Worm (Caenorhabditis elegans) whole organism, L1 larva: ENCODE measurements around the gene cpar-1.

Experiments used
- Y116A8C.19 ChIP-seq: sonication (generic microtip); optimal IDR thresholded peaks from 2 replicates; lab custom pipeline; 2016; ENCODE audit warnings: missing compliant biosample characterization, missing genetic modification characterization, borderline replicate concordance
- aly-2 ChIP-seq: fragments of 150-350 bp; optimal IDR thresholded peaks from 2 replicates; lab custom pipeline; 2014; ENCODE audit warnings: missing biosample characterization, missing genetic modification characterization
- ama-1 ChIP-seq: fragments of 150-350 bp; optimal IDR thresholded peaks from 2 replicates; lab custom pipeline; 2014
- ceh-82 ChIP-seq, 3 experiments: fragments of 150-350 bp in 1 of 3; sonication (generic microtip) in 2 of 3; optimal IDR thresholded peaks; 2 replicates each; lab custom pipeline; 2014 to 2017; ENCODE audit warnings: missing biosample characterization in 3 of 3, missing genetic modification characterization in 3 of 3
- ceh-88 ChIP-seq: fragments of 200-800 bp; sonication (Bioruptor generic); IDR thresholded peaks from 2 replicates; pipeline ENCODE4 v1.3.6; 2022; ENCODE audit warnings: missing genetic modification characterization, missing compliant biosample characterization
- fos-1 ChIP-seq: fragments of 150-350 bp; optimal IDR thresholded peaks from 2 replicates; lab custom pipeline; 2014; ENCODE audit warnings: missing biosample characterization, missing genetic modification characterization
- lsy-2 ChIP-seq, 2 experiments: fragments of 150-350 bp; optimal IDR thresholded peaks; 2 replicates each; lab custom pipeline; 2014; ENCODE audit warnings: missing biosample characterization in 2 of 2, missing genetic modification characterization in 2 of 2
- nhr-12 ChIP-seq: sonication (generic microtip); optimal IDR thresholded peaks from 2 replicates; lab custom pipeline; 2017; ENCODE audit warnings: missing biosample characterization, missing genetic modification characterization
- nhr-28 ChIP-seq: fragments of 150-350 bp; optimal IDR thresholded peaks from 2 replicates; lab custom pipeline; 2014; ENCODE audit warnings: missing biosample characterization, missing genetic modification characterization
- nhr-76 ChIP-seq: sonication (generic microtip); optimal IDR thresholded peaks from 2 replicates; lab custom pipeline; 2017; ENCODE audit warnings: missing biosample characterization, missing genetic modification characterization
- nhr-77 ChIP-seq: fragments of 150-350 bp; optimal IDR thresholded peaks from 2 replicates; lab custom pipeline; 2014; ENCODE audit warnings: missing biosample characterization, missing genetic modification characterization
- unc-62 ChIP-seq: fragments of 150-350 bp; optimal IDR thresholded peaks from 2 replicates; lab custom pipeline; 2014; ENCODE audit warnings: missing biosample characterization, missing genetic modification reagents, missing genetic modification characterization
- xbp-1 ChIP-seq: sonication (generic microtip); optimal IDR thresholded peaks from 2 replicates; lab custom pipeline; 2016; ENCODE audit warnings: missing genetic modification characterization, missing compliant biosample characterization
- ztf-4 ChIP-seq: fragments of 150-350 bp; optimal IDR thresholded peaks from 2 replicates; lab custom pipeline; 2014; ENCODE audit warnings: missing biosample characterization, missing genetic modification characterization

- no peak for TF ChIP-seq nhr-76
- no peak for TF ChIP-seq ztf-4
- TF ChIP-seq ama-1 (lab: Kevin White, UChicago): no peak
- no peak for TF ChIP-seq nhr-12
- no peak for TF ChIP-seq ceh-82 (tag; optimal IDR thresholded peaks at IDR 0.05; lab: Kevin White, UChicago)
- no peak for TF ChIP-seq lsy-2 (tag; optimal IDR thresholded peaks at IDR 0.05; lab: Kevin White, UChicago)
- TF ChIP-seq nhr-28 (tag; lab: Kevin White, UChicago): no peak
- TF ChIP-seq aly-2: no peak
- no peak for TF ChIP-seq unc-62 (GFP tag; lab: Kevin White, UChicago)
- no peak for TF ChIP-seq nhr-77
- no peak for TF ChIP-seq fos-1
- no peak for TF ChIP-seq xbp-1 (tag; lab: Kevin White, UChicago)
- no peak for TF ChIP-seq ceh-88 (GFP tag; lab: Robert Waterston, UW)
- TF ChIP-seq Y116A8C.19 (tag; lab: Kevin White, UChicago): no peak
Observed at ce11 chrIII:9439399-9439798, 5.5 kb downstream of the cpar-1 start, which contains the start of gene F54C8.1.
